Worm (Caenorhabditis elegans): ENCODE measurements around the gene folt-2.

The folt-2 gene

ce11 chrV:2859738-2860137, 15.7 kb downstream of the folt-2 start, which contains the start of gene srj-54:
Gene srj-54, minus strand, starts transcription at chrV:2859838.
- TF ChIP-seq lin-39 (tag; optimal IDR thresholded peaks at IDR 0.05) (no peak), unc-39 (tag; optimal IDR thresholded peaks at IDR 0.05) (no peak), elt-3 (tag; optimal IDR thresholded peaks at IDR 0.05) (no peak), ZK546.5 (tag; optimal IDR thresholded peaks at IDR 0.05) (no peak), fos-1 (tag; optimal IDR thresholded peaks at IDR 0.05) (no peak), eor-1 (tag; optimal IDR thresholded peaks at IDR 0.05) (no peak), unc-62 (GFP tag; optimal IDR thresholded peaks at IDR 0.05) (no peak), ztf-4 (tag; optimal IDR thresholded peaks at IDR 0.05) (no peak), ceh-16 (tag; optimal IDR thresholded peaks at IDR 0.05) (no peak)

- TF ChIP-seq nhr-43 (tag; optimal IDR thresholded peaks at IDR 0.05; ENCODE audit: poor library complexity, severe bottlenecking): no peak
- no peak for TF ChIP-seq fkh-2 (tag; optimal IDR thresholded peaks at IDR 0.05)
- no peak for TF ChIP-seq eor-1 (tag; optimal IDR thresholded peaks at IDR 0.05)
- TF ChIP-seq nfya-1 (tag; optimal IDR thresholded peaks at IDR 0.05; ENCODE audit: insufficient read depth): no peak
- no peak for TF ChIP-seq lsy-12 (tag; optimal IDR thresholded peaks at IDR 0.05)
- no peak for TF ChIP-seq ztf-4 (tag; optimal IDR thresholded peaks at IDR 0.05)
- no peak for TF ChIP-seq pha-4 (tag; optimal IDR thresholded peaks at IDR 0.05)
- TF ChIP-seq R02D3.7 (tag; optimal IDR thresholded peaks at IDR 0.05): no peak
- TF ChIP-seq lin-15B (tag; optimal IDR thresholded peaks at IDR 0.05): no peak
- no peak for TF ChIP-seq nhr-67 (tag; optimal IDR thresholded peaks at IDR 0.05)
- TF ChIP-seq ceh-16 (tag; optimal IDR thresholded peaks at IDR 0.05): no peak
- no peak for TF ChIP-seq aly-2 (tag; optimal IDR thresholded peaks at IDR 0.05)
- no peak for TF ChIP-seq ceh-82 (tag; optimal IDR thresholded peaks at IDR 0.05)
- no peak for TF ChIP-seq nhr-12 (tag; optimal IDR thresholded peaks at IDR 0.05)
- TF ChIP-seq fkh-10 (GFP tag; optimal IDR thresholded peaks at IDR 0.05): no peak
- TF ChIP-seq mdl-1 (tag; optimal IDR thresholded peaks at IDR 0.05): no peak
- TF ChIP-seq ama-1 (optimal IDR thresholded peaks at IDR 0.05): no peak
Measured at ce11 chrV:2857842-2858241, 17.6 kb downstream of the folt-2 start, which contains the start of gene srj-55. Gene srj-55, minus strand, starts transcription at chrV:2857942.

- TF ChIP-seq egl-5 (tag; optimal IDR thresholded peaks at IDR 0.05) (no peak), fkh-10 (GFP tag; optimal IDR thresholded peaks at IDR 0.05) (no peak), jun-1 (tag; optimal IDR thresholded peaks at IDR 0.05) (no peak), zag-1 (tag; optimal IDR thresholded peaks at IDR 0.05) (no peak), nhr-11 (tag; optimal IDR thresholded peaks at IDR 0.05) (no peak), lin-39 (tag; optimal IDR thresholded peaks at IDR 0.05) (no peak), ceh-82 (tag; optimal IDR thresholded peaks at IDR 0.05) (no peak), ceh-28 (tag; optimal IDR thresholded peaks at IDR 0.05) (no peak), skn-1 (tag; optimal IDR thresholded peaks at IDR 0.05) (no peak), sea-2 (GFP tag; optimal IDR thresholded peaks at IDR 0.05) (no peak), nhr-12 (tag; optimal IDR thresholded peaks at IDR 0.05) (no peak), hmg-11 (tag; optimal IDR thresholded peaks at IDR 0.05) (no peak)
Measured at ce11 chrV:2855473-2855872, 19.9 kb downstream of the folt-2 start, which contains the start of gene srj-57. Gene srj-57, minus strand, starts transcription at chrV:2855573.

- TF ChIP-seq elt-2 (tag; optimal IDR thresholded peaks at IDR 0.05) (peak; percentile 82), ama-1 (optimal IDR thresholded peaks at IDR 0.05) (no peak), pqm-1 (tag; optimal IDR thresholded peaks at IDR 0.05) (peak; percentile 72)
Measured at ce11 chrV:2849071-2849470, 26.3 kb downstream of the folt-2 start, which contains the start of gene ugt-53. Gene ugt-53, plus strand, starts transcription at chrV:2849343.

- TF ChIP-seq pqm-1 (tag; optimal IDR thresholded peaks at IDR 0.05): peak; percentile 84
- no peak for TF ChIP-seq nhr-25 (tag; optimal IDR thresholded peaks at IDR 0.05)
- peak; percentile 90 for TF ChIP-seq elt-2 (tag; optimal IDR thresholded peaks at IDR 0.05)
- TF ChIP-seq fos-1 (tag; optimal IDR thresholded peaks at IDR 0.05): no peak
Measured at ce11 chrV:2848290-2848937, 27.0 kb downstream of the folt-2 start, which contains the start of gene srj-49. Gene srj-49, minus strand, starts transcription at chrV:2848340.
